Worm (Caenorhabditis elegans) whole organism, late embryonic: ENCODE results near the gene C04E12.4.

ENCODE experiments used
- C08G9.2 ChIP-seq: sonication (generic microtip); optimal IDR thresholded peaks from 2 replicates; lab custom pipeline; 2016; ENCODE audit warnings: mild to moderate bottlenecking, missing genetic modification characterization, moderate library complexity, missing compliant biosample characterization
- F13H6.1 ChIP-seq: sonication (generic microtip); optimal IDR thresholded peaks from 2 replicates; lab custom pipeline; 2016; ENCODE audit warnings: missing genetic modification characterization, missing compliant biosample characterization
- K02D7.2 ChIP-seq: sonication (generic microtip); optimal IDR thresholded peaks from 2 replicates; lab custom pipeline; 2017; ENCODE audit warnings: mild to moderate bottlenecking, missing genetic modification characterization, missing compliant biosample characterization
- T23F11.4 ChIP-seq: fragments of 200-800 bp; sonication (Bioruptor generic); optimal IDR thresholded peaks from 2 replicates; lab custom pipeline; 2018; ENCODE audit warnings: mild to moderate bottlenecking, missing genetic modification characterization, missing compliant biosample characterization
- ama-1 ChIP-seq: fragments of 150-350 bp; optimal IDR thresholded peaks from 2 replicates; lab custom pipeline; 2014
- ceh-14 ChIP-seq: sonication (generic microtip); optimal IDR thresholded peaks from 2 replicates; lab custom pipeline; 2016; ENCODE audit warnings: missing genotype, missing genetic modification characterization, missing compliant biosample characterization
- ceh-18 ChIP-seq: sonication (generic microtip); optimal IDR thresholded peaks from 2 replicates; lab custom pipeline; 2016; ENCODE audit warnings: missing genetic modification characterization, missing compliant biosample characterization
- ceh-2 ChIP-seq: sonication (generic microtip); optimal IDR thresholded peaks from 2 replicates; lab custom pipeline; 2016; ENCODE audit warnings: missing genotype, missing genetic modification characterization, missing compliant biosample characterization
- ceh-24 ChIP-seq: sonication (generic microtip); optimal IDR thresholded peaks from 2 replicates; lab custom pipeline; 2016; ENCODE audit warnings: mild to moderate bottlenecking, missing genetic modification characterization, missing compliant biosample characterization
- ceh-34 ChIP-seq: sonication (generic microtip); optimal IDR thresholded peaks from 2 replicates; lab custom pipeline; 2016; ENCODE audit warnings: mild to moderate bottlenecking, missing genetic modification characterization, missing compliant biosample characterization
- ceh-6 ChIP-seq: fragments of 200-800 bp; sonication (Bioruptor generic); optimal IDR thresholded peaks from 2 replicates; lab custom pipeline; 2018; ENCODE audit warnings: mild to moderate bottlenecking, missing genetic modification characterization, missing compliant biosample characterization
- che-1 ChIP-seq: sonication (generic microtip); optimal IDR thresholded peaks from 2 replicates; lab custom pipeline; 2016; ENCODE audit warnings: mild to moderate bottlenecking, missing genetic modification characterization, missing compliant biosample characterization
- dmd-4 ChIP-seq: sonication (generic microtip); optimal IDR thresholded peaks from 2 replicates; lab custom pipeline; 2016; ENCODE audit warnings: borderline replicate concordance, missing genetic modification characterization, missing compliant biosample characterization
- elt-2 ChIP-seq: sonication (generic microtip); optimal IDR thresholded peaks from 2 replicates; lab custom pipeline; 2016; ENCODE audit warnings: missing genetic modification reagents, missing genetic modification characterization, missing compliant biosample characterization
- elt-4 ChIP-seq: sonication (generic microtip); optimal IDR thresholded peaks from 2 replicates; lab custom pipeline; 2016; ENCODE audit warnings: missing genetic modification characterization, missing compliant biosample characterization
- fkh-6 ChIP-seq: sonication (generic microtip); optimal IDR thresholded peaks from 2 replicates; lab custom pipeline; 2016; ENCODE audit warnings: missing genetic modification characterization, missing compliant biosample characterization
- gmeb-2 ChIP-seq: sonication (generic microtip); optimal IDR thresholded peaks from 2 replicates; lab custom pipeline; 2016; ENCODE audit warnings: missing genetic modification characterization, inconsistent platforms, missing compliant biosample characterization
- hlh-15 ChIP-seq: sonication (generic microtip); optimal IDR thresholded peaks from 2 replicates; lab custom pipeline; 2016; ENCODE audit warnings: missing genetic modification characterization, missing compliant biosample characterization
- hlh-6 ChIP-seq: sonication (generic microtip); optimal IDR thresholded peaks from 2 replicates; lab custom pipeline; 2016; ENCODE audit warnings: missing genotype, missing genetic modification characterization, missing compliant biosample characterization
- hlh-8 ChIP-seq: sonication (generic microtip); optimal IDR thresholded peaks from 2 replicates; lab custom pipeline; 2016; ENCODE audit warnings: missing genotype, missing genetic modification characterization, missing compliant biosample characterization
- lim-6 ChIP-seq: sonication (generic microtip); optimal IDR thresholded peaks from 2 replicates; lab custom pipeline; 2016; ENCODE audit warnings: missing genetic modification characterization, missing compliant biosample characterization
- lin-11 ChIP-seq: fragments of 200-800 bp; sonication (Bioruptor generic); optimal IDR thresholded peaks from 2 replicates; lab custom pipeline; 2018; ENCODE audit warnings: mild to moderate bottlenecking, missing genetic modification characterization, missing compliant biosample characterization
- nfya-1 ChIP-seq: sonication (generic microtip); optimal IDR thresholded peaks from 2 replicates; lab custom pipeline; 2017; ENCODE audit warnings: missing genetic modification characterization, mild to moderate bottlenecking, missing compliant biosample characterization, antibody characterized with exemption, moderate library complexity
- nhr-11 ChIP-seq: fragments of 150-350 bp; optimal IDR thresholded peaks from 2 replicates; lab custom pipeline; 2014; ENCODE audit warnings: missing biosample characterization, missing genetic modification characterization
- nhr-232 ChIP-seq: sonication (generic microtip); optimal IDR thresholded peaks from 2 replicates; lab custom pipeline; 2016; ENCODE audit warnings: missing genetic modification characterization, missing compliant biosample characterization
- odd-2 ChIP-seq: sonication (generic microtip); optimal IDR thresholded peaks from 2 replicates; lab custom pipeline; 2017; ENCODE audit warnings: antibody characterized with exemption, mild to moderate bottlenecking, missing genetic modification characterization, missing compliant biosample characterization
- pat-9 ChIP-seq: fragments of 200-800 bp; sonication (Bioruptor generic); optimal IDR thresholded peaks from 2 replicates; lab custom pipeline; 2018; ENCODE audit warnings: mild to moderate bottlenecking, missing genetic modification characterization, moderate library complexity, missing compliant biosample characterization
- pax-1 ChIP-seq: fragments of 150-350 bp; optimal IDR thresholded peaks from 2 replicates; lab custom pipeline; 2014; ENCODE audit warnings: missing biosample characterization, missing genetic modification characterization
- pha-2 ChIP-seq: sonication (generic microtip); optimal IDR thresholded peaks from 2 replicates; lab custom pipeline; 2017; ENCODE audit warnings: mild to moderate bottlenecking, missing genetic modification characterization, missing compliant biosample characterization
- rnt-1 ChIP-seq: sonication (generic microtip); optimal IDR thresholded peaks from 2 replicates; lab custom pipeline; 2016; ENCODE audit warnings: missing genetic modification characterization, missing compliant biosample characterization
- sdc-2 ChIP-seq: sonication (generic microtip); optimal IDR thresholded peaks from 2 replicates; lab custom pipeline; 2016; ENCODE audit warnings: missing genotype, missing genetic modification characterization, missing compliant biosample characterization
- syd-9 ChIP-seq: sonication (generic microtip); optimal IDR thresholded peaks from 2 replicates; lab custom pipeline; 2016; ENCODE audit warnings: mild to moderate bottlenecking, missing genetic modification characterization, moderate library complexity, missing compliant biosample characterization
- tbx-2 ChIP-seq: sonication (generic microtip); optimal IDR thresholded peaks from 2 replicates; lab custom pipeline; 2016; ENCODE audit warnings: missing genetic modification characterization, missing compliant biosample characterization
- ttx-3 ChIP-seq: sonication (generic microtip); optimal IDR thresholded peaks from 2 replicates; lab custom pipeline; 2016; ENCODE audit warnings: missing genetic modification reagents, missing genetic modification characterization, missing compliant biosample characterization
- unc-3 ChIP-seq, 2 experiments: fragments of 200-800 bp in 1 of 2; sonication (Bioruptor generic) in 1 of 2; sonication (generic microtip) in 1 of 2; conservative IDR thresholded peaks in 1 of 2; optimal IDR thresholded peaks in 1 of 2; 2 replicates each; pipeline versions ENCODE4 v1.3.6 to Lab custom; 2016 to 2022; ENCODE audit warnings: missing compliant biosample characterization in 2 of 2, missing genetic modification characterization in 2 of 2, missing genetic modification reagents in 1 of 2
- unc-42 ChIP-seq: sonication (generic microtip); optimal IDR thresholded peaks from 2 replicates; lab custom pipeline; 2016; ENCODE audit warnings: missing genotype, missing genetic modification characterization, missing compliant biosample characterization
- zip-5 ChIP-seq: sonication (generic microtip); optimal IDR thresholded peaks from 2 replicates; lab custom pipeline; 2016; ENCODE audit warnings: missing genetic modification characterization, missing compliant biosample characterization

Gene C04E12.4

DNA sequence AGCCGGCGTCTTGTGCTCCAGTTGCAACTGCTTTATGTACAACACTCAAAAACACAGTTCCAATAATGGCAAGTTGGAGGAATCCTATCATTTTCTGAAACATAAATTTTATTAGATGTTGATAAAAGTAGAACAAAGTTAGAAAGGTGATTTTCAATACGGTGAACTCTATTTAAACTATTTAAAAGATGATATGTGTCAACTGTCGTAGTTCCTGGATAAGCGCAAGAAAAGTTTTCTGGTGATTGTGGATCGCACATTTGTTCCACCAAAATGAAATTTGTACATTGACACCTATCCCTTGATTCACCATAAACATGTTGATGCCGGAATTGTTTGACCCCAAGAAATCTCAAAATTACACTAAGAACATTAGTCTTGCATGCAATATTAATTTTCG, 30.6 kb upstream of the C04E12.4 start, which contains the start of gene C17B7.9:
Gene C17B7.9 (minus strand): TSS at position 101 of the 400 bp plus-strand sequence.
- no peak for TF ChIP-seq ceh-34 (tag; lab: Kevin White, UChicago)
- no peak for TF ChIP-seq unc-3 (GFP tag; conservative IDR thresholded peaks at IDR 0.05; lab: Robert Waterston, UW)
- TF ChIP-seq unc-3 (tag; optimal IDR thresholded peaks at IDR 0.05; lab: Kevin White, UChicago): no peak
- TF ChIP-seq rnt-1 (tag; lab: Kevin White, UChicago): no peak
- TF ChIP-seq pax-1 (tag; lab: Kevin White, UChicago): no peak
- no peak for TF ChIP-seq hlh-6 (tag; lab: Kevin White, UChicago)
- no peak for TF ChIP-seq F13H6.1 (tag; lab: Kevin White, UChicago)
- TF ChIP-seq nhr-232 (tag; lab: Kevin White, UChicago): no peak
- TF ChIP-seq unc-42 (tag; lab: Kevin White, UChicago): no peak
- TF ChIP-seq dmd-4 (tag; lab: Kevin White, UChicago): no peak
- no peak for TF ChIP-seq ttx-3 (tag; lab: Kevin White, UChicago)
- no peak for TF ChIP-seq sdc-2
- no peak for TF ChIP-seq pat-9 (tag; lab: Kevin White, UChicago)

DNA sequence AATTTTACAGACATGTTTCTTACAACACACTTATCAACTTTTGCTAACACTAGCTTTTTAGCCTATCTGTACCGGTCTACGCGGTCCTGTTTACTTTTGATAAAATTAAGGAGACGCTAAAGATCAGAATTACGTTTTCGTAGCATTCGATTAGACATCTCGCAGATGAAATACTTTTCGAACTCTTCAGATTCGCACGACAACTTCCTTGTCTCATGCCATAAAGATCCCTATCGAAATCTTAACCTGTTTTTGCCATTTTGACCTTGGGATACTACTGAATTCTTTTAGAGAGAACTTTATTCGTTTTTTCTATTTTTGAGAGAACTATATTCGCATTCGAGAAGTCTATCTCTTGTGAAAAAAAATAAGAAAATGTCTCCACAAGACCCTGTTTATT, 29.2 kb upstream of the C04E12.4 start, which contains the start of gene C17B7.5:
Gene C17B7.5 (plus strand): TSS at position 301 of the 400 bp plus-strand sequence.
- TF ChIP-seq hlh-8 (no peak), pat-9 (tag; lab: Kevin White, UChicago) (no peak), ceh-18 (no peak), nhr-11 (tag; lab: Kevin White, UChicago) (no peak), ama-1 (lab: Kevin White, UChicago) (no peak)

DNA sequence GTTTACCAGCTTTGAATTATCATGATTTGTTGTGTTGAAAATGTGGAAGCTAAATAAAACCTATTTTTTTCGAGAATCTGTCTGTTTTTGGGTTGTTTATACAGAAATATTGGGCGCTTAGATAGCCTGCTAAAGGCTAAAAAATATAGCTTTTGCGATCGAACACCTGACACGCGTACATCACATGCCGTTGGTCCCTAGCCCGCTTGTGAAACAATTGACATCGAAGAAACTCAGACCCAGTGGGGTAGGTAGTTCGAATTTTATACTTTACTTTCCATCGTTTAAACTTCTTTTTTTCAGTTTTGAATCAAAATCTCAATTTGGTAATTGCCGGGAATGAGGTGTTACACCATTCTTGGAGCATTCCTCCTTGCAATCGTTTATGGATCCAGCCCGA, 23.6 kb upstream of the C04E12.4 start, which contains the start of gene C17B7.4:
Gene C17B7.4 (plus strand): TSS at position 301 of the 400 bp plus-strand sequence.
- TF ChIP-seq elt-4 (tag; lab: Kevin White, UChicago) (no peak), T23F11.4 (GFP tag; lab: Kevin White, UChicago) (no peak), zip-5 (tag; lab: Kevin White, UChicago) (no peak), C08G9.2 (tag; lab: Kevin White, UChicago) (no peak), nhr-232 (tag; lab: Kevin White, UChicago) (no peak), elt-2 (no peak), che-1 (tag; lab: Kevin White, UChicago) (no peak), gmeb-2 (tag; lab: Kevin White, UChicago) (no peak), K02D7.2 (tag; lab: Kevin White, UChicago) (no peak), F13H6.1 (tag; lab: Kevin White, UChicago) (no peak)

DNA sequence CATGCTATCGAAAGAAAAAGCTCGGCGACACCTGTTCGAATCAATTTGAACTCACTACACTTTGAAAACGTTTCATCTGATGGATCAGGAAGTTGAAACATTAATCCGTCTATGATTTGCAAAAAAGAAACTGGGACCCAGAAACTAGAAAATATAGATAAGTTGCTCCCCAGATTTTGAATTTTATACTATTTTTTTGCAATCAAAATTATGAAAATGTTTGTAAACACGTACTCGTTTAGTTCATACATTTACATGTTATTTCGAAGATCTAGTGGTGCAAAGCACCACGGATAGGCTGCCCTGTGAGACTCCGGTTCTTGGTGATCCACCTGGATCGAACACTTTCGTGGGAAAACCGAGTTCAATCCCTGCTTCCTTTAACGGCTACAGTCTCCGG, 20.7 kb upstream of the C04E12.4 start, which contains the start of gene C17B7.10:
Gene C17B7.10 (minus strand): TSS at position 101 of the 400 bp plus-strand sequence.
- TF ChIP-seq ama-1 (lab: Kevin White, UChicago) (no peak), fkh-6 (tag; lab: Kevin White, UChicago) (no peak), ceh-24 (tag; lab: Kevin White, UChicago) (no peak), ceh-6 (GFP tag; lab: Kevin White, UChicago) (no peak), lim-6 (no peak), nfya-1 (tag; lab: Kevin White, UChicago) (no peak), pha-2 (tag; lab: Kevin White, UChicago) (no peak), hlh-8 (no peak), sdc-2 (no peak), hlh-15 (tag; lab: Kevin White, UChicago) (no peak), elt-4 (tag; lab: Kevin White, UChicago) (no peak), unc-42 (tag; lab: Kevin White, UChicago) (no peak), odd-2 (no peak), tbx-2 (no peak), ceh-2 (tag; lab: Kevin White, UChicago) (no peak)
- TF ChIP-seq, all 69 proteins: peak for 0

DNA sequence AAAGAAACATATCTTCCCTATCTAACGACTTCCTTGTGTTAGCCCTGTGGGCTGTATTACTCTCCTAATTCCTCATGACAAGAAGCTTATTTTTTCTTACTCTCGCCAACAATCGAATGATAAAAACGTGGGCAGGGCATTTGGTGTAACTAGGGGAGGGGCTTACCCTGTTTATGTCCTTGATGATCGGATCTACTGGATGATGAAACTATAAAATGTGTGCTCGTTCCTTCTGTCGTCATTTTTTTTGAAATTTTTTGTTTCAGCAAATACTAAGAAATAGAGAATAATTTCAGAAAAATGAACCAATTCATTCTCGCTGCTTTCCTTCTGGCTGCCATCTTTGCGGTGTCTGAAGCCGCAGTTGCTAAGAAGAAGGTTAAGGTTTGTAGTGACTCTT, 20.1 kb upstream of the C04E12.4 start, which contains the start of gene C17B7.3:
Gene C17B7.3 (plus strand): TSS at position 301 of the 400 bp plus-strand sequence.
- TF ChIP-seq ceh-14 (tag; lab: Kevin White, UChicago): no peak
- TF ChIP-seq syd-9: no peak
- no peak for TF ChIP-seq sdc-2
- no peak for TF ChIP-seq lin-11 (tag; lab: Kevin White, UChicago)
